Worm (Caenorhabditis elegans) whole organism, L3 larva: ENCODE results near the gene rgs-4.

ENCODE experiments used
- aly-2 ChIP-seq: fragments of 150-350 bp; optimal IDR thresholded peaks from 2 replicates; lab custom pipeline; 2014; ENCODE audit warnings: missing biosample characterization, missing genetic modification characterization
- ama-1 ChIP-seq: fragments of 150-350 bp; optimal IDR thresholded peaks from 2 replicates; lab custom pipeline; 2018
- daf-12 ChIP-seq: fragments of 150-350 bp; optimal IDR thresholded peaks from 2 replicates; lab custom pipeline; 2014; ENCODE audit warnings: missing biosample characterization, missing genetic modification reagents, missing genetic modification characterization
- elt-1 ChIP-seq: fragments of 150-350 bp; optimal IDR thresholded peaks from 2 replicates; lab custom pipeline; 2014; ENCODE audit warnings: missing biosample characterization, missing genetic modification characterization
- elt-2 ChIP-seq: sonication (generic microtip); optimal IDR thresholded peaks from 2 replicates; lab custom pipeline; 2016; ENCODE audit warnings: missing genetic modification reagents, mild to moderate bottlenecking, missing genetic modification characterization, missing compliant biosample characterization
- elt-3 ChIP-seq, 3 experiments: fragments of 150-350 bp in 1 of 3; sonication (generic microtip) in 2 of 3; optimal IDR thresholded peaks; 2 replicates in 2 of 3; 4 replicates in 1 of 3; lab custom pipeline; 2014 to 2017; ENCODE audit warnings: missing biosample characterization in 3 of 3, missing genetic modification characterization in 3 of 3
- fkh-10 ChIP-seq: sonication (generic microtip); optimal IDR thresholded peaks from 2 replicates; lab custom pipeline; 2017; ENCODE audit warnings: missing biosample characterization, missing genetic modification reagents, missing genetic modification characterization
- lin-15B ChIP-seq: fragments of 150-350 bp; optimal IDR thresholded peaks from 2 replicates; lab custom pipeline; 2014; ENCODE audit warnings: missing biosample characterization, missing genetic modification characterization
- nhr-11 ChIP-seq: fragments of 150-350 bp; optimal IDR thresholded peaks from 2 replicates; lab custom pipeline; 2014; ENCODE audit warnings: missing biosample characterization, missing genetic modification characterization
- nhr-12 ChIP-seq: fragments of 150-350 bp; optimal IDR thresholded peaks from 2 replicates; lab custom pipeline; 2014; ENCODE audit warnings: missing biosample characterization, missing genetic modification characterization
- pha-4 ChIP-seq: fragments of 150-350 bp; optimal IDR thresholded peaks from 2 replicates; lab custom pipeline; 2014; ENCODE audit warnings: missing biosample characterization, missing genetic modification reagents, missing genetic modification characterization
- skn-1 ChIP-seq: fragments of 150-350 bp; optimal IDR thresholded peaks from 2 replicates; lab custom pipeline; 2014; ENCODE audit warnings: missing biosample characterization, missing genetic modification characterization

DNA sequence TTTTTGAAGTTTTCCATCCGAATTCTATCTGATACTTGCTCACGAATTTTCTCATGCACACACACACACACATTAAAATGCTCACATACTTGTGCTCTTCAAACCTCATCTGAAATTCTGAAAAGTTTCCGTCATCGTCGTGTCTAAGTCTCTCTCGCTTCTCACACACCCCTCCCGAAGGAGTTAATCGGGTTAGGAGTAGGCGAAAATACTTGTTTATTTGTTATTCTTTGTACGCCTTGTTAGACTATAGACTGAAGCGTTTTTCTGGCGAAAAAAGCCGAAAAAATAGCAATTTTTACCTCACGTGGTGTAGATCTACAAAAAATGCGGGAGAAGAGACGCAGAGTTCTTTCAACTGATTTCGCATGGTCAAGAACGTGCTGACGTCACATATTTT lies 36.4 kb downstream of the rgs-4 start:
- TF ChIP-seq nhr-12 (tag; lab: Kevin White, UChicago) (no peak), aly-2 (tag; lab: Kevin White, UChicago) (no peak), ama-1 (no peak), skn-1 (tag; lab: Kevin White, UChicago) (no peak), lin-15B (tag; lab: Kevin White, UChicago) (no peak), elt-3 (tag; optimal IDR thresholded peaks at IDR 0.05; lab: Kevin White, UChicago) (no peak), nhr-11 (tag; lab: Kevin White, UChicago) (no peak), fkh-10 (no peak), pha-4 (no peak), daf-12 (tag; lab: Kevin White, UChicago) (no peak), elt-2 (tag; lab: Kevin White, UChicago) (no peak), elt-1 (tag; lab: Kevin White, UChicago) (no peak)
